Fruit fly (Drosophila melanogaster) whole organism, wandering third instar larva: ENCODE results near the gene GluProRS.

ENCODE experiments used
- Abd-B ChIP-seq: fragments of >200 bp; optimal IDR thresholded peaks from 2 replicates; lab custom pipeline; 2017; ENCODE audit warnings: missing biosample characterization, missing genetic modification characterization
- CG32264 ChIP-seq: fragments of 200-800 bp; sonication (Bioruptor generic); optimal IDR thresholded peaks from 2 replicates; lab custom pipeline; 2016; ENCODE audit warnings: missing biosample characterization, missing genetic modification characterization
- CG9705 ChIP-seq: fragments of 200-800 bp; sonication (Bioruptor generic); optimal IDR thresholded peaks from 2 replicates; lab custom pipeline; 2018; ENCODE audit warnings: missing biosample characterization, mild to moderate bottlenecking, missing genetic modification characterization
- CrebA ChIP-seq: fragments of 200-800 bp; sonication (Bioruptor generic); optimal IDR thresholded peaks from 2 replicates; lab custom pipeline; 2016; ENCODE audit warnings: missing biosample characterization, mild to moderate bottlenecking, missing genetic modification characterization, borderline replicate concordance
- Dfd ChIP-seq: fragments of >200 bp; optimal IDR thresholded peaks from 2 replicates; lab custom pipeline; 2017; ENCODE audit warnings: missing biosample characterization, missing genetic modification characterization
- Dif ChIP-seq: fragments of 200-275, 200-300 bp; sonication (Bioruptor generic); optimal IDR thresholded peaks from 2 replicates; lab custom pipeline; 2018; ENCODE audit warnings: missing biosample characterization, missing genetic modification characterization; ENCODE audit not compliant: partially characterized antibody
- GATAd ChIP-seq: sonication (Bioruptor generic); optimal IDR thresholded peaks from 2 replicates; lab custom pipeline; 2016; ENCODE audit warnings: missing biosample characterization, missing genetic modification characterization
- HLH106 ChIP-seq: fragments of 200-800 bp; optimal IDR thresholded peaks from 3 replicates; lab custom pipeline; 2019; ENCODE audit warnings: missing biosample characterization, mild to moderate bottlenecking, missing genetic modification characterization, moderate library complexity
- Hnf4 ChIP-seq: fragments of 200-800 bp; sonication (Bioruptor generic); optimal IDR thresholded peaks from 2 replicates; lab custom pipeline; 2016; ENCODE audit warnings: missing biosample characterization, mild to moderate bottlenecking, missing genetic modification characterization
- Hr78 ChIP-seq: fragments of >200 bp; optimal IDR thresholded peaks from 2 replicates; lab custom pipeline; 2017; ENCODE audit warnings: missing biosample characterization, missing genetic modification characterization
- Hr83 ChIP-seq: fragments of 200-300 bp; sonication (Bioruptor generic); optimal IDR thresholded peaks from 2 replicates; lab custom pipeline; 2016; ENCODE audit warnings: missing biosample characterization, mild to moderate bottlenecking, missing genetic modification characterization, moderate library complexity; ENCODE audit not compliant: poor library complexity, severe bottlenecking
- Jra ChIP-seq: sonication (Bioruptor generic); optimal IDR thresholded peaks from 2 replicates; lab custom pipeline; 2016; ENCODE audit warnings: missing biosample characterization, missing genetic modification characterization
- Mio ChIP-seq: sonication (Bioruptor generic); optimal IDR thresholded peaks from 2 replicates; lab custom pipeline; 2016; ENCODE audit warnings: missing biosample characterization, missing genetic modification characterization
- Myc ChIP-seq: fragments of >200 bp; optimal IDR thresholded peaks from 2 replicates; lab custom pipeline; 2017
- N ChIP-seq: fragments of >200 bp; optimal IDR thresholded peaks from 2 replicates; lab custom pipeline; 2018; ENCODE audit warnings: missing biosample characterization, missing external identifiers, missing genetic modification characterization
- OdsH ChIP-seq: fragments of 200-800 bp; sonication (Bioruptor generic); optimal IDR thresholded peaks from 2 replicates; lab custom pipeline; 2016; ENCODE audit warnings: missing biosample characterization, mild to moderate bottlenecking, missing genetic modification characterization
- Rel ChIP-seq, 2 experiments: fragments of 200-800 bp; sonication (Bioruptor generic) in 1 of 2; optimal IDR thresholded peaks; 2 replicates in 1 of 2; 3 replicates in 1 of 2; lab custom pipeline; 2016 to 2019; ENCODE audit warnings: mild to moderate bottlenecking in 2 of 2, missing biosample characterization in 2 of 2, missing genetic modification characterization in 2 of 2, moderate library complexity in 1 of 2
- Sp1 ChIP-seq: fragments of 200-800 bp; sonication (Bioruptor generic); optimal IDR thresholded peaks from 3 replicates; lab custom pipeline; 2019; ENCODE audit warnings: missing biosample characterization, mild to moderate bottlenecking, missing genetic modification characterization, moderate library complexity
- Vsx2 ChIP-seq: fragments of 200-300, 225-300 bp; sonication (Bioruptor generic); optimal IDR thresholded peaks from 2 replicates; lab custom pipeline; 2018; ENCODE audit warnings: missing biosample characterization, missing genetic modification characterization; ENCODE audit not compliant: partially characterized antibody
- br ChIP-seq: fragments of 200-800 bp; sonication (Bioruptor generic); optimal IDR thresholded peaks from 2 replicates; lab custom pipeline; 2016; ENCODE audit warnings: missing biosample characterization, missing genetic modification characterization
- brk ChIP-seq: fragments of 200-800 bp; sonication (Bioruptor generic); optimal IDR thresholded peaks from 2 replicates; lab custom pipeline; 2016; ENCODE audit warnings: missing biosample characterization, mild to moderate bottlenecking, missing genetic modification characterization
- dl ChIP-seq, 2 experiments: fragments of 175-275, 200-275 bp in 1 of 2; fragments of 200-275 bp in 1 of 2; sonication (Bioruptor generic); optimal IDR thresholded peaks; lab custom pipeline; 2018; ENCODE audit warnings: mild to moderate bottlenecking in 2 of 2, missing biosample characterization in 2 of 2, missing genetic modification characterization in 2 of 2, moderate library complexity in 2 of 2; ENCODE audit not compliant: partially characterized antibody in 2 of 2, insufficient read depth in 1 of 2
- dmrt93B ChIP-seq: fragments of 200-800 bp; sonication (Bioruptor generic); optimal IDR thresholded peaks from 2 replicates; lab custom pipeline; 2018; ENCODE audit warnings: missing biosample characterization, mild to moderate bottlenecking, missing genetic modification characterization
- dsf ChIP-seq: sonication (Bioruptor generic); optimal IDR thresholded peaks from 2 replicates; lab custom pipeline; 2016; ENCODE audit warnings: missing biosample characterization, missing genetic modification characterization, borderline replicate concordance
- ey ChIP-seq: fragments of 200-800 bp; sonication (Bioruptor generic); optimal IDR thresholded peaks from 2 replicates; lab custom pipeline; 2016; ENCODE audit warnings: missing biosample characterization, missing genetic modification characterization
- foxo ChIP-seq, 2 experiments: fragments of 200-800 bp; sonication (Bioruptor generic); optimal IDR thresholded peaks; 2 replicates in 1 of 2; 3 replicates in 1 of 2; lab custom pipeline; 2016 to 2017; ENCODE audit warnings: missing biosample characterization in 2 of 2, missing genetic modification characterization in 2 of 2
- fru ChIP-seq: fragments of 200-800 bp; sonication (Bioruptor generic); optimal IDR thresholded peaks from 3 replicates; lab custom pipeline; 2016; ENCODE audit warnings: missing biosample characterization, mild to moderate bottlenecking, missing genetic modification characterization
- h ChIP-seq: fragments of 200-800 bp; sonication (Bioruptor generic); optimal IDR thresholded peaks from 3 replicates; lab custom pipeline; 2016; ENCODE audit warnings: missing biosample characterization, mild to moderate bottlenecking, missing genetic modification characterization
- jim ChIP-seq: fragments of 175-275, 200-325 bp; sonication (Bioruptor generic); optimal IDR thresholded peaks from 2 replicates; lab custom pipeline; 2016; ENCODE audit warnings: missing biosample characterization, mild to moderate bottlenecking, missing genetic modification characterization
- pan ChIP-seq: fragments of >200 bp; optimal IDR thresholded peaks from 2 replicates; lab custom pipeline; 2017
- psq ChIP-seq: fragments of 200-800 bp; sonication (Bioruptor generic); optimal IDR thresholded peaks from 3 replicates; lab custom pipeline; 2017; ENCODE audit warnings: missing biosample characterization, mild to moderate bottlenecking, missing genetic modification characterization, moderate library complexity
- rgr ChIP-seq: fragments of 200-800 bp; sonication (Bioruptor generic); optimal IDR thresholded peaks from 3 replicates; lab custom pipeline; 2016; ENCODE audit warnings: missing biosample characterization, mild to moderate bottlenecking, missing genetic modification characterization
- sage ChIP-seq: fragments of 200-800 bp; sonication (Bioruptor generic); optimal IDR thresholded peaks from 2 replicates; lab custom pipeline; 2016; ENCODE audit warnings: missing biosample characterization, mild to moderate bottlenecking, missing genetic modification characterization
- sv ChIP-seq: fragments of 200-800 bp; sonication (Bioruptor generic); optimal IDR thresholded peaks from 3 replicates; lab custom pipeline; 2016; ENCODE audit warnings: missing biosample characterization, missing genetic modification characterization
- tai ChIP-seq: sonication (Bioruptor generic); optimal IDR thresholded peaks from 2 replicates; lab custom pipeline; 2016; ENCODE audit warnings: missing biosample characterization, missing genetic modification characterization
- usp ChIP-seq: fragments of >200 bp; optimal IDR thresholded peaks from 2 replicates; lab custom pipeline; 2017; ENCODE audit warnings: missing biosample characterization, missing genetic modification characterization
- woc ChIP-seq: sonication (Bioruptor generic); optimal IDR thresholded peaks from 2 replicates; lab custom pipeline; 2016; ENCODE audit warnings: missing biosample characterization, mild to moderate bottlenecking, missing genetic modification characterization

Gene GluProRS

DNA sequence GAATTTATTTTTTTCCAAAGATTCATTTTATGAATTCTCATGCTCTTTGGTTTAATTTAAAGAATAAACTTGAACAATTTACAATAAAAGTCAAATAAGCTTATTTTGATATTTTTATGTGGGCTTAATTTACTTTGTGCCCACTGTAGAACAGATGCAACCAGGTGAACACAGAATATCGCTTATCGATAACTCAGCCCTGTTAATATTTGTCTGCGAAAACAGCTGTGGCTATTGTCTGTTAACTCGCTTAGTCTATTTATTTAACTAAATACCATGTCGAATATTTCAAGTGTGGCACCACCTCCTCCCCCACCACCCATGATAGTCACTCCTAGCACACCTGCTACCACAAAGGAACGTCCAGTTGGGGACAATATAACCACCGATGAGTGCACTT, 37.3 kb upstream of the GluProRS start, which contains the start of gene CG33108:
Gene CG33108, plus strand, starts transcription at position 200 of the 400 bp plus-strand sequence.
- no peak for TF ChIP-seq tai (GFP tag; lab: Kevin White, UChicago)
- peak; percentile 21 for TF ChIP-seq Hnf4 (GFP tag; lab: Kevin White, UChicago)
- no peak for TF ChIP-seq Rel (GFP tag; optimal IDR thresholded peaks at IDR 0.05; lab: Kevin White, UChicago)
- TF ChIP-seq Rel (tag; optimal IDR thresholded peaks at IDR 0.05; lab: Kevin White, UChicago), result peak; percentile 15
- TF ChIP-seq Hr83 (GFP tag; lab: Kevin White, UChicago), result peak; percentile 35
- no peak for TF ChIP-seq Dfd (GFP tag; lab: Kevin White, UChicago)

DNA sequence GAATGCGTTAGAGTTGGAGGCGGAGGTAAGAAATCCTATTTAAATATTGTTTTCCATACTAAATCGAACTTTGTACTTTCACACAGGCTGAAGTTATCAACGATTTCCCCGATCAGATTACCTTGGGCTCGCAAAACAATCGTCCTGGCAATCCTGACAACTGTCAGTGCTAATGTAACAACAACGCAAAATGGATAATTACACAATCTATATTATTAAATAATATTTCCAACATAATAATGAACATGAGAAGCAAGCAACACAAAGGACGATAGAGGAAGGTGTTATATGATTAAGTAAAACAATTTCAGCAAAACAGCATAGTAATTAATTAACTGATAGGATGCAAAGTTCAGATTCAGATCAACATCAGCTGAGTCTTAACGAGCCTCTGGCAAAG, 36.4 kb upstream of the GluProRS start:
- TF ChIP-seq Mio (GFP tag; lab: Kevin White, UChicago) (no peak), pan (no peak), dl (GFP tag; optimal IDR thresholded peaks at IDR 0.05; lab: Kevin White, UChicago; ENCODE audit: insufficient read depth in 1 of 2, partially characterized antibody in 2 of 2) (no peak)

- TF ChIP-seq dsf (GFP tag; lab: Kevin White, UChicago) (peak; percentile 52), Myc (lab: Kevin White, UChicago) (no peak), woc (GFP tag; lab: Kevin White, UChicago) (no peak), h (GFP tag; lab: Kevin White, UChicago) (peak; percentile 67), pan (no peak), tai (GFP tag; lab: Kevin White, UChicago) (no peak), ey (GFP tag; lab: Kevin White, UChicago) (peak; percentile 35), GATAd (GFP tag; lab: Kevin White, UChicago) (peak; percentile 43), Abd-B (GFP tag; lab: Kevin White, UChicago) (no peak), CrebA (GFP tag; lab: Kevin White, UChicago) (no peak), N (no peak), Hr78 (GFP tag; lab: Kevin White, UChicago) (no peak), usp (GFP tag; lab: Kevin White, UChicago) (no peak), dmrt93B (GFP tag; lab: Kevin White, UChicago) (no peak), HLH106 (peak; percentile 38), Mio (GFP tag; lab: Kevin White, UChicago) (no peak), psq (peak; percentile 17), Sp1 (GFP tag; lab: Kevin White, UChicago) (peak; percentile 56), Rel (GFP tag; optimal IDR thresholded peaks at IDR 0.05; lab: Kevin White, UChicago) (no peak), Rel (tag; optimal IDR thresholded peaks at IDR 0.05; lab: Kevin White, UChicago) (peak; percentile 67), sv (GFP tag; lab: Kevin White, UChicago) (no peak), Hr83 (GFP tag; lab: Kevin White, UChicago) (peak; percentile 88), Dfd (GFP tag; lab: Kevin White, UChicago) (no peak), fru (peak; percentile 55), br (peak; percentile 69), sage (GFP tag; lab: Kevin White, UChicago) (no peak), foxo (GFP tag; optimal IDR thresholded peaks at IDR 0.05; lab: Kevin White, UChicago) (peak in 1 of 2 experiments; percentile 66), Jra (GFP tag; lab: Kevin White, UChicago) (peak; percentile 51), Dif (no peak), CG32264 (no peak), rgr (GFP tag; lab: Kevin White, UChicago) (peak; percentile 71), CG9705 (GFP tag; lab: Kevin White, UChicago) (no peak), Vsx2 (GFP tag; lab: Kevin White, UChicago) (peak; percentile 99), Hnf4 (GFP tag; lab: Kevin White, UChicago) (peak; percentile 83), dl (GFP tag; optimal IDR thresholded peaks at IDR 0.05; lab: Kevin White, UChicago; ENCODE audit: insufficient read depth in 1 of 2, partially characterized antibody in 2 of 2) (no peak), OdsH (GFP tag; lab: Kevin White, UChicago) (peak; percentile 45), brk (GFP tag; lab: Kevin White, UChicago) (no peak), jim (peak; percentile 9)
Measured at dm6 chr3R:23992823-23993797, 34.9 kb upstream of the GluProRS start, which contains the start of the genes Epp and Rab7. Gene Epp, minus strand, starts transcription at chr3R:23992916. Gene Rab7, plus strand, starts transcription at chr3R:23993008.
